Fruit fly (Drosophila melanogaster) whole organism, pupa: ENCODE data around the gene CG11790.

Source experiments
- CG10348 ChIP-seq: fragments of 200-800 bp; sonication (Bioruptor generic); IDR thresholded peaks from 2 replicates; pipeline ENCODE4 v1.3.6; 2022; ENCODE audit warnings: missing biosample characterization, missing genetic modification characterization
- CG12605 ChIP-seq: fragments of 200-800 bp; sonication (Bioruptor generic); IDR thresholded peaks from 2 replicates; pipeline ENCODE4 v1.3.6; 2022; ENCODE audit warnings: missing biosample characterization, missing genetic modification characterization
- CG13204 ChIP-seq: fragments of 200-800 bp; sonication (Bioruptor generic); optimal IDR thresholded peaks from 2 replicates; lab custom pipeline; 2018; ENCODE audit warnings: missing biosample characterization, mild to moderate bottlenecking, missing genetic modification characterization, moderate library complexity
- CG14655 ChIP-seq: fragments of 200-800 bp; sonication (Bioruptor generic); optimal IDR thresholded peaks from 3 replicates; lab custom pipeline; 2017; ENCODE audit warnings: mild to moderate bottlenecking, missing biosample characterization, missing genetic modification reagents, missing genetic modification characterization
- CG34367 ChIP-seq: fragments of 200-800 bp; sonication (Bioruptor generic); optimal IDR thresholded peaks from 2 replicates; lab custom pipeline; 2018; ENCODE audit warnings: missing biosample characterization, mild to moderate bottlenecking, missing genetic modification characterization
- CG4496 ChIP-seq: fragments of 200-800 bp; sonication (Bioruptor generic); IDR thresholded peaks from 3 replicates; pipeline ENCODE4 v1.3.6; 2022; ENCODE audit warnings: missing biosample characterization, missing genetic modification characterization
- CG8301 ChIP-seq: fragments of 200-800 bp; sonication (Bioruptor generic); optimal IDR thresholded peaks from 2 replicates; lab custom pipeline; 2018; ENCODE audit warnings: missing biosample characterization, mild to moderate bottlenecking, missing genetic modification characterization
- CG9948 ChIP-seq: fragments of 200-800 bp; sonication (Bioruptor generic); optimal IDR thresholded peaks from 2 replicates; lab custom pipeline; 2018; ENCODE audit warnings: missing biosample characterization, mild to moderate bottlenecking, missing genetic modification characterization, moderate library complexity
- D1 ChIP-seq: fragments of 200-800 bp; sonication (Bioruptor generic); optimal IDR thresholded peaks from 2 replicates; lab custom pipeline; 2018; ENCODE audit warnings: missing biosample characterization, mild to moderate bottlenecking, missing genetic modification characterization, moderate library complexity
- Pif1A ChIP-seq: fragments of 200-800 bp; sonication (Bioruptor generic); optimal IDR thresholded peaks from 3 replicates; lab custom pipeline; 2016; ENCODE audit warnings: missing biosample characterization, missing genetic modification characterization
- Snoo ChIP-seq: fragments of 200-800 bp; sonication (Bioruptor generic); optimal IDR thresholded peaks from 3 replicates; lab custom pipeline; 2017; ENCODE audit warnings: missing biosample characterization, mild to moderate bottlenecking, missing genetic modification characterization, inconsistent platforms
- fd96Ca ChIP-seq: fragments of 200-800 bp; sonication (Bioruptor generic); IDR thresholded peaks from 3 replicates; pipeline ENCODE4 v1.3.6; 2022; ENCODE audit warnings: missing biosample characterization, missing genetic modification characterization
- gl ChIP-seq: fragments of 200-800 bp; sonication (Bioruptor generic); optimal IDR thresholded peaks from 2 replicates; lab custom pipeline; 2018; ENCODE audit warnings: missing biosample characterization, mild to moderate bottlenecking, missing genetic modification characterization

DNA sequence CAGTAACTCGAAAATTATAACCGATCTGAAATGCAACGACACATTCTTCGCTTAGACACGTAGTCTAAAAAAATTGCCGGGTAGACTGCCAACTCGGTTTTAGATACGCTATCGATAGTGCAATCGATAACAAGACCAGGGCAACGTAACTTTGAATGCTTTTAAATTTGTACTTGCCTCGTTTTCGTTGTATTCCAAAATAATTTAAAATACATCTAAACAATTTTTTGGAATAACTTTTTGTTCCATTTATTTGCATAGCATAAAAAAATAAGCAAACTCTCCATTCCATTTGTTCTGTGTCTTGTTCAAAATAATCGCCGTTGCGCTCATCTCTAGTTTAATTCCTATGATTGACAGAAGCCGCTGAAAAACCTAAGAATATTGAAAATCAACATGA, 22.1 kb downstream of the CG11790 start, which contains the start of the genes Stt3B and CG11839:
- TF ChIP-seq fd96Ca (GFP tag; lab: Robert Waterston, UW) (no peak), CG12605 (GFP tag; lab: Robert Waterston, UW) (no peak), CG4496 (GFP tag; lab: Robert Waterston, UW) (no peak; the same call in 2 of the 3 replicates), gl (tag; lab: Kevin White, UChicago) (no peak), CG13204 (GFP tag; lab: Kevin White, UChicago) (no peak), Snoo (tag; lab: Kevin White, UChicago) (peak; percentile 21), Pif1A (GFP tag; lab: Kevin White, UChicago) (no peak), CG9948 (tag; lab: Kevin White, UChicago) (no peak), CG14655 (no peak), CG34367 (tag; lab: Kevin White, UChicago) (no peak), CG8301 (tag; lab: Kevin White, UChicago) (no peak), CG10348 (GFP tag; lab: Robert Waterston, UW) (no peak), D1 (tag; lab: Kevin White, UChicago) (no peak)
